Worm (Caenorhabditis elegans) whole organism, mixed stage, embryonic: ENCODE results near the gene T21C12.4.

Source experiments
- M03D4.4 ChIP-seq: sonication (generic microtip); optimal IDR thresholded peaks from 2 replicates; lab custom pipeline; 2017; ENCODE audit warnings: mild to moderate bottlenecking, missing genetic modification characterization, missing compliant biosample characterization
- blmp-1 ChIP-seq: fragments of 150-350 bp; optimal IDR thresholded peaks from 2 replicates; lab custom pipeline; 2014; ENCODE audit warnings: missing biosample characterization, missing genetic modification characterization
- ceh-39 ChIP-seq: fragments of 150-350 bp; optimal IDR thresholded peaks from 2 replicates; lab custom pipeline; 2014; ENCODE audit warnings: missing biosample characterization, missing genetic modification characterization
- cnd-1 ChIP-seq: fragments of 200-800 bp; sonication (Bioruptor generic); optimal IDR thresholded peaks from 2 replicates; lab custom pipeline; 2018; ENCODE audit warnings: mild to moderate bottlenecking, missing genetic modification characterization, missing compliant biosample characterization
- elt-1 ChIP-seq: sonication (generic microtip); optimal IDR thresholded peaks from 2 replicates; lab custom pipeline; 2017; ENCODE audit warnings: missing genetic modification characterization, mild to moderate bottlenecking, missing compliant biosample characterization, antibody characterized with exemption, moderate library complexity, borderline replicate concordance; ENCODE audit not compliant: insufficient read depth
- lin-13 ChIP-seq: fragments of 150-350 bp; optimal IDR thresholded peaks from 2 replicates; lab custom pipeline; 2014; ENCODE audit warnings: missing biosample characterization, missing genetic modification characterization
- lsy-2 ChIP-seq: fragments of 150-350 bp; optimal IDR thresholded peaks from 2 replicates; lab custom pipeline; 2014; ENCODE audit warnings: missing biosample characterization, missing genetic modification characterization
- mep-1 ChIP-seq: fragments of 150-350 bp; optimal IDR thresholded peaks from 2 replicates; lab custom pipeline; 2017; ENCODE audit warnings: missing biosample characterization, missing genetic modification reagents, missing genetic modification characterization, inconsistent platforms
- nhr-76 ChIP-seq: sonication (generic microtip); optimal IDR thresholded peaks from 2 replicates; lab custom pipeline; 2017; ENCODE audit warnings: missing biosample characterization, missing genetic modification characterization
- pha-4 ChIP-seq: fragments of 150-350 bp; optimal IDR thresholded peaks from 2 replicates; lab custom pipeline; 2018; ENCODE audit warnings: missing biosample characterization, missing genetic modification reagents, missing genetic modification characterization
- sem-2 ChIP-seq: fragments of 200-800 bp; sonication (Bioruptor generic); optimal IDR thresholded peaks from 2 replicates; lab custom pipeline; 2018; ENCODE audit warnings: mild to moderate bottlenecking, missing genetic modification characterization, missing compliant biosample characterization
- unc-39 ChIP-seq: fragments of 150-350 bp; optimal IDR thresholded peaks from 2 replicates; lab custom pipeline; 2014; ENCODE audit warnings: missing biosample characterization, missing genetic modification characterization
- unc-62 ChIP-seq: fragments of 150-350 bp; optimal IDR thresholded peaks from 2 replicates; lab custom pipeline; 2014; ENCODE audit warnings: missing biosample characterization, missing genetic modification reagents, missing genetic modification characterization
- ztf-11 ChIP-seq: fragments of 150-350 bp; optimal IDR thresholded peaks from 2 replicates; lab custom pipeline; 2014; ENCODE audit warnings: missing biosample characterization, missing genetic modification characterization

DNA sequence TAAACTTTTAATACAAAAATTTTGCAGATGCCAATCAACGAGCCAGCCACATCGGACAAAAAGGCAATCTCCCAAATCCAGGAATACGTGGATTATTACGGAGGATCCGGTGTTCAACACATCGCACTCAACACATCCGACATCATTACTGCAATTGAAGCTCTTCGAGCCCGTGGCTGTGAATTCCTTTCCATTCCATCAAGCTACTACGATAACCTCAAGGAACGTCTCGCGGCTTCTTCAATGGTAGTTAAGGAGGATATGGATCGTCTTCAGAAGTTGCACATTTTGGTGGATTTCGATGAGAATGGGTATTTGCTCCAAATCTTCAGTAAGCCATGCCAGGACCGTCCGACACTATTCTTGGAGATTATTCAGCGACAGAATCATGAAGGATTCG, 20.8 kb downstream of the T21C12.4 start:
- TF ChIP-seq ztf-11 (tag; lab: Kevin White, UChicago) (no peak), nhr-76 (no peak), mep-1 (tag; lab: Kevin White, UChicago) (no peak), M03D4.4 (tag; lab: Kevin White, UChicago) (no peak), ceh-39 (tag; lab: Kevin White, UChicago) (no peak), unc-39 (tag; lab: Kevin White, UChicago) (no peak), blmp-1 (tag; lab: Kevin White, UChicago) (no peak), elt-1 (tag; lab: Kevin White, UChicago) (no peak), cnd-1 (tag; lab: Kevin White, UChicago) (no peak), lin-13 (tag; lab: Kevin White, UChicago) (no peak), pha-4 (no peak), lsy-2 (tag; lab: Kevin White, UChicago) (no peak), unc-62 (GFP tag; lab: Kevin White, UChicago) (no peak), sem-2 (GFP tag; lab: Kevin White, UChicago) (no peak)
